Fruit fly (Drosophila melanogaster) whole organism, embryonic: ENCODE data around the gene CG12951.

Experiments
- Abd-B ChIP-seq: fragments of 200-800 bp; sonication (Bioruptor generic); optimal IDR thresholded peaks from 2 replicates; lab custom pipeline; 2018; ENCODE audit warnings: missing biosample characterization, mild to moderate bottlenecking, missing genetic modification characterization, moderate library complexity
- Atf3 ChIP-seq: fragments of 200-800 bp; sonication (Bioruptor generic); optimal IDR thresholded peaks from 3 replicates; lab custom pipeline; 2016; ENCODE audit warnings: missing biosample characterization, missing genetic modification characterization
- C15 ChIP-seq: fragments of 200-800 bp; sonication (Bioruptor generic); IDR thresholded peaks from 3 replicates; pipeline ENCODE4 v1.3.6; 2022; ENCODE audit warnings: missing biosample characterization, missing genetic modification characterization
- CG1024 ChIP-seq: fragments of 200-800 bp; sonication (Bioruptor generic); IDR thresholded peaks from 2 replicates; pipeline ENCODE4 v1.3.6; 2022; ENCODE audit warnings: missing biosample characterization, missing genetic modification characterization
- CG10543 ChIP-seq: fragments of 200-800 bp; sonication (Bioruptor generic); optimal IDR thresholded peaks from 3 replicates; lab custom pipeline; 2017; ENCODE audit warnings: missing biosample characterization, mild to moderate bottlenecking, missing genetic modification characterization, moderate library complexity
- CG10654 ChIP-seq: fragments of 200-800 bp; sonication (Bioruptor generic); optimal IDR thresholded peaks from 2 replicates; lab custom pipeline; 2016; ENCODE audit warnings: missing biosample characterization, missing genetic modification characterization
- CG11093 ChIP-seq: fragments of 200-800 bp; sonication (Bioruptor generic); IDR thresholded peaks from 3 replicates; pipeline ENCODE4 v1.3.6; 2022; ENCODE audit warnings: missing biosample characterization, missing genetic modification characterization
- CG12071 ChIP-seq: fragments of 200-800 bp; sonication (Bioruptor generic); optimal IDR thresholded peaks from 3 replicates; lab custom pipeline; 2018; ENCODE audit warnings: missing biosample characterization, mild to moderate bottlenecking, missing genetic modification characterization
- CG12219 ChIP-seq: fragments of 200-800 bp; sonication (Bioruptor generic); optimal IDR thresholded peaks from 3 replicates; lab custom pipeline; 2018; ENCODE audit warnings: missing biosample characterization, mild to moderate bottlenecking, missing genetic modification characterization
- CG12391 ChIP-seq: fragments of 200-800 bp; sonication (Bioruptor generic); optimal IDR thresholded peaks from 3 replicates; lab custom pipeline; 2018; ENCODE audit warnings: missing biosample characterization, mild to moderate bottlenecking, missing genetic modification characterization, moderate library complexity
- CG1603 ChIP-seq: fragments of 200-800 bp; sonication (Bioruptor generic); optimal IDR thresholded peaks from 2 replicates; lab custom pipeline; 2019; ENCODE audit warnings: missing biosample characterization, mild to moderate bottlenecking, missing genetic modification characterization, moderate library complexity
- CG16813 ChIP-seq: fragments of 200-800 bp; sonication (Bioruptor generic); IDR thresholded peaks from 3 replicates; pipeline ENCODE4 v1.3.6; 2022; ENCODE audit warnings: missing biosample characterization, missing genetic modification characterization; ENCODE audit not compliant: partially characterized antibody
- CG17328 ChIP-seq: fragments of 200-800 bp; sonication (Bioruptor generic); IDR thresholded peaks from 2 replicates; pipeline ENCODE4 v1.3.6; 2022; ENCODE audit warnings: missing biosample characterization, missing genetic modification characterization
- CG17359 ChIP-seq: fragments of 200-800 bp; sonication (Bioruptor generic); optimal IDR thresholded peaks from 3 replicates; lab custom pipeline; 2018; ENCODE audit warnings: missing biosample characterization, mild to moderate bottlenecking, missing genetic modification characterization, moderate library complexity
- CG18011 ChIP-seq: fragments of 200-800 bp; sonication (Bioruptor generic); optimal IDR thresholded peaks from 2 replicates; lab custom pipeline; 2017; ENCODE audit warnings: missing biosample characterization, missing genetic modification characterization, mild to moderate bottlenecking, moderate library complexity, missing genotype
- CG2202 ChIP-seq: fragments of 200-800 bp; sonication (Bioruptor generic); optimal IDR thresholded peaks from 2 replicates; lab custom pipeline; 2018; ENCODE audit warnings: missing biosample characterization, mild to moderate bottlenecking, missing genetic modification characterization
- CG2889 ChIP-seq: fragments of 200-800 bp; sonication (Bioruptor generic); IDR thresholded peaks from 3 replicates; pipeline ENCODE4 v1.3.6; 2022; ENCODE audit warnings: missing biosample characterization, missing genetic modification characterization
- CG3163 ChIP-seq: fragments of 200-800 bp; sonication (Bioruptor generic); optimal IDR thresholded peaks from 3 replicates; lab custom pipeline; 2016; ENCODE audit warnings: missing biosample characterization, missing genetic modification characterization
- CG4424 ChIP-seq: fragments of 200-800 bp; sonication (Bioruptor generic); optimal IDR thresholded peaks from 3 replicates; lab custom pipeline; 2016; ENCODE audit warnings: missing biosample characterization, missing genetic modification characterization
- CG6254 ChIP-seq: fragments of 200-800 bp; sonication (Bioruptor generic); optimal IDR thresholded peaks from 3 replicates; lab custom pipeline; 2017; ENCODE audit warnings: mild to moderate bottlenecking, missing biosample characterization, missing genetic modification reagents, missing genetic modification characterization
- CG7786 ChIP-seq: fragments of 200-800 bp; sonication (Bioruptor generic); optimal IDR thresholded peaks from 2 replicates; lab custom pipeline; 2016; ENCODE audit warnings: missing biosample characterization, missing genetic modification characterization
- CTCF ChIP-seq: fragments of 200-800 bp; sonication (Bioruptor generic); optimal IDR thresholded peaks from 2 replicates; lab custom pipeline; 2017; ENCODE audit warnings: missing biosample characterization, mild to moderate bottlenecking, missing genetic modification characterization, moderate library complexity
- Camta ChIP-seq: fragments of 200-800 bp; sonication (Bioruptor generic); optimal IDR thresholded peaks from 2 replicates; lab custom pipeline; 2016; ENCODE audit warnings: missing biosample characterization, missing genetic modification characterization
- Chrac-16 ChIP-seq: fragments of 200-800 bp; sonication (Bioruptor generic); optimal IDR thresholded peaks from 3 replicates; lab custom pipeline; 2016; ENCODE audit warnings: missing biosample characterization, missing genetic modification characterization
- CkIIα-i1 ChIP-seq: fragments of 200-800 bp; sonication (Bioruptor generic); IDR thresholded peaks from 2 replicates; pipeline ENCODE4 v1.3.6; 2022; ENCODE audit warnings: missing biosample characterization, missing genetic modification characterization
- Dip2 ChIP-seq: fragments of 200-800 bp; sonication (Bioruptor generic); IDR thresholded peaks from 2 replicates; pipeline ENCODE4 v1.3.6; 2022; ENCODE audit warnings: missing biosample characterization, missing genetic modification characterization
- E2f2 ChIP-seq: fragments of 200-800 bp; sonication (Bioruptor generic); IDR thresholded peaks from 2 replicates; pipeline ENCODE4 v1.3.6; 2022; ENCODE audit warnings: missing biosample characterization, missing genetic modification characterization
- Gug ChIP-seq: fragments of 200-800 bp; sonication (Bioruptor generic); IDR thresholded peaks from 4 replicates; pipeline ENCODE4 v1.3.6; 2022; ENCODE audit warnings: missing biosample characterization, missing genetic modification characterization
- H15 ChIP-seq: fragments of 200-800 bp; sonication (Bioruptor generic); IDR thresholded peaks from 3 replicates; pipeline ENCODE4 v1.3.6; 2022; ENCODE audit warnings: missing biosample characterization, missing genetic modification characterization
- Hand ChIP-seq: fragments of 200-800 bp; sonication (Bioruptor generic); optimal IDR thresholded peaks from 2 replicates; lab custom pipeline; 2017; ENCODE audit warnings: mild to moderate bottlenecking, missing biosample characterization, missing genetic modification reagents, missing genetic modification characterization
- Hr3 ChIP-seq: fragments of 200-800 bp; sonication (Bioruptor generic); optimal IDR thresholded peaks from 3 replicates; lab custom pipeline; 2016; ENCODE audit warnings: missing biosample characterization, missing genetic modification characterization
- Hsf ChIP-seq: fragments of 200-800 bp; sonication (Bioruptor generic); optimal IDR thresholded peaks from 3 replicates; lab custom pipeline; 2016; ENCODE audit warnings: missing biosample characterization, missing genetic modification characterization
- Max ChIP-seq: fragments of 200-800 bp; sonication (Bioruptor generic); optimal IDR thresholded peaks from 2 replicates; lab custom pipeline; 2016; ENCODE audit warnings: missing biosample characterization, mild to moderate bottlenecking, missing genetic modification characterization
- NC2β ChIP-seq: fragments of 200-800 bp; sonication (Bioruptor generic); optimal IDR thresholded peaks from 2 replicates; lab custom pipeline; 2016; ENCODE audit warnings: missing biosample characterization, missing genetic modification characterization
- Neu2 ChIP-seq: fragments of 200-800 bp; sonication (Bioruptor generic); optimal IDR thresholded peaks from 3 replicates; lab custom pipeline; 2016; ENCODE audit warnings: missing biosample characterization, missing genetic modification characterization, borderline replicate concordance
- Nf-YA ChIP-seq: fragments of 200-800 bp; sonication (Bioruptor generic); IDR thresholded peaks from 2 replicates; pipeline ENCODE4 v1.3.6; 2022; ENCODE audit warnings: missing biosample characterization, missing genetic modification characterization
- Side ChIP-seq: fragments of 200-800 bp; sonication (Bioruptor generic); optimal IDR thresholded peaks from 2 replicates; lab custom pipeline; 2016; ENCODE audit warnings: missing biosample characterization, missing genetic modification characterization
- ap ChIP-seq: fragments of 200-800 bp; sonication (Bioruptor generic); IDR thresholded peaks from 2 replicates; pipeline ENCODE4 v1.3.6; 2022; ENCODE audit warnings: missing biosample characterization, missing genetic modification characterization
- caup ChIP-seq: fragments of 200-800 bp; sonication (Bioruptor generic); optimal IDR thresholded peaks from 3 replicates; lab custom pipeline; 2017; ENCODE audit warnings: missing biosample characterization, mild to moderate bottlenecking, missing genetic modification characterization, moderate library complexity; ENCODE audit not compliant: severe bottlenecking
- chm ChIP-seq: fragments of 200-800 bp; sonication (Bioruptor generic); IDR thresholded peaks from 2 replicates; pipeline ENCODE4 v1.3.6; 2022; ENCODE audit warnings: missing biosample characterization, missing genetic modification characterization
- chn ChIP-seq: fragments of 200-800 bp; sonication (Bioruptor generic); optimal IDR thresholded peaks from 2 replicates; lab custom pipeline; 2016; ENCODE audit warnings: missing biosample characterization, missing genetic modification characterization
- ewg ChIP-seq: fragments of 200-800 bp; sonication (Bioruptor generic); optimal IDR thresholded peaks from 3 replicates; lab custom pipeline; 2017; ENCODE audit warnings: mild to moderate bottlenecking, missing biosample characterization, missing genetic modification reagents, missing genetic modification characterization
- insv ChIP-seq, 2 experiments: fragments of 200-800 bp; sonication (Bioruptor generic); optimal IDR thresholded peaks; 3 replicates each; lab custom pipeline; 2016 to 2018; ENCODE audit warnings: missing biosample characterization in 2 of 2, missing genetic modification characterization in 2 of 2
- maf-S ChIP-seq: fragments of 200-800 bp; sonication (Bioruptor generic); optimal IDR thresholded peaks from 2 replicates; lab custom pipeline; 2016; ENCODE audit warnings: missing biosample characterization, missing genetic modification characterization
- odd ChIP-seq: fragments of 200-800 bp; sonication (Bioruptor generic); optimal IDR thresholded peaks from 2 replicates; lab custom pipeline; 2017; ENCODE audit warnings: missing biosample characterization, mild to moderate bottlenecking, missing genetic modification characterization
- phol ChIP-seq: fragments of 200-800 bp; sonication (Bioruptor generic); optimal IDR thresholded peaks from 3 replicates; lab custom pipeline; 2018; ENCODE audit warnings: missing biosample characterization, mild to moderate bottlenecking, missing genetic modification characterization, moderate library complexity
- pnt ChIP-seq: fragments of 200-800 bp; sonication (Bioruptor generic); optimal IDR thresholded peaks from 3 replicates; lab custom pipeline; 2016; ENCODE audit warnings: missing biosample characterization, missing genetic modification characterization
- sd ChIP-seq: fragments of 200-800 bp; sonication (Bioruptor generic); optimal IDR thresholded peaks from 3 replicates; lab custom pipeline; 2018; ENCODE audit warnings: missing biosample characterization, mild to moderate bottlenecking, missing genetic modification characterization, moderate library complexity
- sob ChIP-seq: fragments of 200-800 bp; sonication (Bioruptor generic); IDR thresholded peaks from 2 replicates; pipeline ENCODE4 v1.3.6; 2022; ENCODE audit warnings: missing biosample characterization, missing genetic modification characterization
- zf30C ChIP-seq: fragments of 200-800 bp; sonication (Bioruptor generic); optimal IDR thresholded peaks from 3 replicates; lab custom pipeline; 2018; ENCODE audit warnings: missing biosample characterization, mild to moderate bottlenecking, missing genetic modification characterization

The CG12951 gene

DNA sequence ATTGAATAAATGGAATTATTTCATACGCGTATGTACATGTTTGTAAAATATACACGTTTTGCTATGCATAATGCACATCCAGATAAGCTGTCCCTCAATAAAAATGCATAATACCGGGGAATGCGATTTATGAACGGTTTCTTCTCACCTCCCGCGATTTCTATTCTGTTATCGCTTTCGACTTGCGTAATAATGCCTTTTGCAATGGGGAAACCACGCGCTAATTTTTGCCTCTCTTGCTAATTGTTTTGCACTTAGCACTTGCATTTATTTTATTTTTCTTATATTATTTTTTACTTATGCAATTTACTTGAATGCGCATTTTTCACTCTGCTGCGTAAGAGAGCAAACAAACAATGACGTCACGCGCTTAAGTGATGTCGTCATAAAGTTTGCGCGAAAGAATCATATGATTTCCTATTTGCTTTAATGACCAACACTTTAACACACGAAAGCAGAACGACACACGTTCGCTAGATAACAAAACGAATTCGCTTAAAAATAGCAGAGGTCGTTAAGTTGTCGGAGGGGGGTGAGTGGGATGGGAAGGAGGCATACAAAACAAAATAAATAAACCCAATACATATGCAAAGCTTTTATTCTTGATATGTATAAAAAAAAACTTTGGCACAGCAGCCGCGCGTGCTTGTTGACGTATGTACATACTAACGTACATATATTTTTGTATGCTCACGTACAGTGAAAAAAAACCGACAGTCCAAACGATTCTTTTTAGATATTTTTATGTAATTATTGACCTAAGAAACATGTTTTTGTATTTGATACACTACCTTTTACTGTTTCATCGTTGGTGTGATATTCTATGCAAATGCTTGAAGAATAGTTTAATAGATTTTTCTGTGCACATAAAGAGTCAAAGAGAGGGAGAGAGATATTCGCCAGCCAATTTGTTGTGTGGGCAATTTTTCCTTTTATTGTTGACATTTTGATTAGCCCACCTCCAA is 21.6 kb upstream of the CG12951 start (continued):
- TF ChIP-seq Camta (GFP tag; lab: Kevin White, UChicago), result peak; percentile 54
- peak; percentile 19 for TF ChIP-seq ewg (GFP tag; lab: Kevin White, UChicago)
- peak; percentile 39 for TF ChIP-seq Max (GFP tag; lab: Kevin White, UChicago)
- peak; percentile 47 for TF ChIP-seq phol
- no peak for TF ChIP-seq sob (GFP tag; lab: Robert Waterston, UW)
- peak; percentile 10 for TF ChIP-seq maf-S (GFP tag; lab: Kevin White, UChicago)
- peak; percentile 18 for TF ChIP-seq CTCF (GFP tag; lab: Kevin White, UChicago)
- peak; percentile 40 for TF ChIP-seq Chrac-16 (GFP tag; lab: Kevin White, UChicago)
- TF ChIP-seq Side (GFP tag; lab: Kevin White, UChicago), result peak; percentile 20
- peak; percentile 32 for TF ChIP-seq Abd-B (GFP tag; lab: Kevin White, UChicago)
- TF ChIP-seq CG2202 (tag; lab: Kevin White, UChicago), result no peak
- TF ChIP-seq Atf3 (GFP tag; lab: Kevin White, UChicago), result peak; percentile 20
- TF ChIP-seq H15 (GFP tag; lab: Robert Waterston, UW), result no peak
- peak; percentile 54 for TF ChIP-seq CG17359 (tag; lab: Kevin White, UChicago)
- no peak for TF ChIP-seq CG6254
- no peak for TF ChIP-seq CG17328 (GFP tag; lab: Robert Waterston, UW)
- TF ChIP-seq zf30C, result peak; percentile 66
- TF ChIP-seq odd (GFP tag; lab: Kevin White, UChicago), result peak; percentile 13
- TF ChIP-seq CG12391 (tag; lab: Kevin White, UChicago), result peak; percentile 59
- TF ChIP-seq CG1603 (tag; lab: Kevin White, UChicago), result peak; percentile 19
- TF ChIP-seq CG4424 (GFP tag; lab: Kevin White, UChicago), result peak; percentile 51
- no peak for TF ChIP-seq pnt (GFP tag; lab: Kevin White, UChicago)
- TF ChIP-seq ap (GFP tag; lab: Robert Waterston, UW), result no peak
- peak; percentile 91 for TF ChIP-seq CG10543 (GFP tag; lab: Kevin White, UChicago)
- peak; percentile 65 for TF ChIP-seq Hsf (GFP tag; lab: Kevin White, UChicago)
- peak; percentile 59 for TF ChIP-seq CG7786 (GFP tag; lab: Kevin White, UChicago)
- TF ChIP-seq CG18011, result peak; percentile 53
- peak; percentile 41; the same call in 2 of the 4 replicates for TF ChIP-seq Gug (GFP tag; lab: Robert Waterston, UW)
- no peak for TF ChIP-seq CG3163 (GFP tag; lab: Kevin White, UChicago)
- peak; percentile 14 for TF ChIP-seq CG10654
- TF ChIP-seq chn (GFP tag; lab: Kevin White, UChicago), result peak; percentile 38
- no peak for TF ChIP-seq CkIIα-i1
- peak; percentile 76 for TF ChIP-seq sd (tag; lab: Kevin White, UChicago)
- TF ChIP-seq Hr3 (GFP tag; lab: Kevin White, UChicago), result peak; percentile 26
- TF ChIP-seq C15 (GFP tag; lab: Robert Waterston, UW), result no peak
- peak; percentile 55 for TF ChIP-seq Hand (GFP tag; lab: Kevin White, UChicago)
- TF ChIP-seq insv (GFP tag; optimal IDR thresholded peaks at IDR 0.05; lab: Kevin White, UChicago), result no peak
- TF ChIP-seq CG12219 (GFP tag; lab: Kevin White, UChicago), result no peak
- TF ChIP-seq Dip2, result no peak
- TF ChIP-seq Nf-YA, result no peak
- peak; percentile 19 for TF ChIP-seq NC2β (GFP tag; lab: Kevin White, UChicago)
- no peak for TF ChIP-seq CG1024 (GFP tag; lab: Robert Waterston, UW)
- TF ChIP-seq E2f2 (GFP tag; lab: Robert Waterston, UW), result no peak
- TF ChIP-seq CG12071, result peak; percentile 60
- TF ChIP-seq caup (GFP tag; lab: Kevin White, UChicago), result peak; percentile 85
- no peak for TF ChIP-seq chm (GFP tag; lab: Robert Waterston, UW)
- TF ChIP-seq CG11093 (GFP tag; lab: Robert Waterston, UW), result no peak
- TF ChIP-seq Neu2, result no peak
- no peak for TF ChIP-seq CG2889 (GFP tag; lab: Robert Waterston, UW)
- TF ChIP-seq CG16813 (GFP tag; lab: Robert Waterston, UW), result no peak
